Worm (Caenorhabditis elegans): ENCODE data around the gene F49F1.11.

- TF ChIP-seq ztf-11 (tag; optimal IDR thresholded peaks at IDR 0.05), result no peak
- TF ChIP-seq cnd-1 (tag; optimal IDR thresholded peaks at IDR 0.05), result no peak
- TF ChIP-seq sptf-1 (tag; optimal IDR thresholded peaks at IDR 0.05), result no peak
- TF ChIP-seq pha-4 (tag; optimal IDR thresholded peaks at IDR 0.05), result no peak
- TF ChIP-seq tbx-8 (GFP tag; optimal IDR thresholded peaks at IDR 0.05), result no peak
- TF ChIP-seq mep-1 (tag; optimal IDR thresholded peaks at IDR 0.05), result no peak
- TF ChIP-seq zip-8 (tag; optimal IDR thresholded peaks at IDR 0.05), result no peak
- TF ChIP-seq nhr-2 (tag; optimal IDR thresholded peaks at IDR 0.05), result no peak
- TF ChIP-seq nhr-237 (tag; optimal IDR thresholded peaks at IDR 0.05), result no peak
Measured at ce11 chrIV:4121055-4121454, 20.2 kb downstream of the F49F1.11 start.
